Worm (Caenorhabditis elegans): ENCODE results near the gene Y14H12A.2.
A peak's percentile ranks its signal among the peaks of the same experiment; 100 is the strongest.

Gene Y14H12A.2

ce11 chrII:3975942-3976341 is 13.5 kb downstream of the Y14H12A.2 start, which contains the start of gene dos-2:
TSS of gene dos-2 (plus strand) at chrII:3976242.
- TF ChIP-seq eyg-1 (tag; optimal IDR thresholded peaks at IDR 0.05) = no peak
- no peak for TF ChIP-seq pax-1 (tag; optimal IDR thresholded peaks at IDR 0.05)
- TF ChIP-seq lim-6 (tag; optimal IDR thresholded peaks at IDR 0.05) = no peak
- TF ChIP-seq rnt-1 (tag; optimal IDR thresholded peaks at IDR 0.05) = no peak
- TF ChIP-seq hlh-8 (tag; optimal IDR thresholded peaks at IDR 0.05) = no peak
- no peak for TF ChIP-seq dmd-4 (tag; optimal IDR thresholded peaks at IDR 0.05; ENCODE audit: borderline replicate concordance)

ce11 chrII:3974953-3975352 is 14.5 kb downstream of the Y14H12A.2 start, which contains the start of gene cank-26:
TSS of gene cank-26 (minus strand) at chrII:3975065.
- TF ChIP-seq unc-42 (tag; optimal IDR thresholded peaks at IDR 0.05) (peak; percentile 58), fkh-6 (tag; optimal IDR thresholded peaks at IDR 0.05) (no peak), Y22D7AL.16 (tag; optimal IDR thresholded peaks at IDR 0.05) (no peak), ceh-31 (tag; optimal IDR thresholded peaks at IDR 0.05) (peak; percentile 52), syd-9 (tag; optimal IDR thresholded peaks at IDR 0.05) (no peak), ama-1 (optimal IDR thresholded peaks at IDR 0.05) (no peak), ahr-1 (tag; optimal IDR thresholded peaks at IDR 0.05) (no peak), sox-2 (GFP tag; IDR thresholded peaks at IDR 0.05) (no peak)

ce11 chrII:3972153-3972552 is 17.3 kb downstream of the Y14H12A.2 start, which contains the start of gene K10G6.9:
TSS of gene K10G6.9 (plus strand) at chrII:3972262.
- TF ChIP-seq ceh-14 (tag; optimal IDR thresholded peaks at IDR 0.05) (no peak), unc-86 (tag; optimal IDR thresholded peaks at IDR 0.05) (no peak), dmd-4 (tag; optimal IDR thresholded peaks at IDR 0.05; ENCODE audit: borderline replicate concordance) (no peak), pqm-1 (tag; optimal IDR thresholded peaks at IDR 0.05) (no peak)

DNA sequence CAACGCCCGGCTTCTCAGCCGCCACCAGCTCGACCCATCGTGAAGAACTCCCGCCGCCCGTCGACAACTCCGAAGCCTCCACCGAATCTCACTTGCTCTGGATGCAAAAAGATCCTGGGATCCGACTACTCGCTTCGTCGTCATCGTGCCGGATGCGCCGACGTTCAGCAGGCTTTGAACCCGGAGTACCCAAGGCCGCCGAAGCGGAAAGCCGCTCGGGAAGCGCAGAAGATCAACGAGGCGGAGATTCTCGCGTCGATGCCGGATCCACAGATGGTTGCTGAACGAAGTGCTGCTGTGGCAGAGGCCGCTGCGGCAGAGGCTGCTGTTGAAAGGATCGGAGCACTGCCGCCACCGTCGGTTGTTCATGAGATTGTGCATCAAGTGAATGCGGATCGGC is 20.7 kb downstream of the Y14H12A.2 start:
- no peak for TF ChIP-seq C38D4.7 (GFP tag; optimal IDR thresholded peaks at IDR 0.05)
- TF ChIP-seq sox-2 (GFP tag; IDR thresholded peaks at IDR 0.05) = no peak
- TF ChIP-seq elt-2 (tag; optimal IDR thresholded peaks at IDR 0.05) = no peak
- TF ChIP-seq gmeb-2 (tag; optimal IDR thresholded peaks at IDR 0.05) = no peak
- TF ChIP-seq odd-2 (tag; optimal IDR thresholded peaks at IDR 0.05) = no peak
- no peak for TF ChIP-seq ttx-3 (tag; optimal IDR thresholded peaks at IDR 0.05)
- TF ChIP-seq lim-6 (tag; optimal IDR thresholded peaks at IDR 0.05) = no peak
- TF ChIP-seq sox-4 (tag; optimal IDR thresholded peaks at IDR 0.05) = no peak
- TF ChIP-seq pha-2 (tag; optimal IDR thresholded peaks at IDR 0.05) = no peak

- peak; percentile 34 for TF ChIP-seq mec-3 (tag; optimal IDR thresholded peaks at IDR 0.05; ENCODE audit: borderline replicate concordance)
- no peak for TF ChIP-seq tbx-2 (tag; optimal IDR thresholded peaks at IDR 0.05)
- no peak for TF ChIP-seq Y22D7AL.16 (tag; optimal IDR thresholded peaks at IDR 0.05)
Measured at ce11 chrII:3968070-3968469, 21.4 kb downstream of the Y14H12A.2 start.

ce11 chrII:3967061-3967460 is 22.4 kb downstream of the Y14H12A.2 start:
- TF ChIP-seq pha-2 (tag; optimal IDR thresholded peaks at IDR 0.05) (no peak), T23F11.4 (GFP tag; optimal IDR thresholded peaks at IDR 0.05) (no peak), ceh-9 (tag; optimal IDR thresholded peaks at IDR 0.05) (no peak), eyg-1 (tag; optimal IDR thresholded peaks at IDR 0.05) (no peak), tbx-7 (tag; optimal IDR thresholded peaks at IDR 0.05) (no peak), ceh-34 (tag; optimal IDR thresholded peaks at IDR 0.05) (no peak), pha-4 (tag; optimal IDR thresholded peaks at IDR 0.05) (no peak), pqm-1 (tag; optimal IDR thresholded peaks at IDR 0.05) (no peak), lim-6 (tag; optimal IDR thresholded peaks at IDR 0.05) (no peak), nhr-232 (tag; optimal IDR thresholded peaks at IDR 0.05) (no peak), ceh-22 (tag; optimal IDR thresholded peaks at IDR 0.05) (no peak), zip-5 (tag; optimal IDR thresholded peaks at IDR 0.05) (no peak), hlh-30 (tag; optimal IDR thresholded peaks at IDR 0.05; ENCODE audit: insufficient read depth) (no peak), ceh-18 (tag; optimal IDR thresholded peaks at IDR 0.05) (no peak), ceh-19 (GFP tag; optimal IDR thresholded peaks at IDR 0.05) (no peak), ceh-30 (tag; optimal IDR thresholded peaks at IDR 0.05) (no peak), syd-9 (tag; optimal IDR thresholded peaks at IDR 0.05) (no peak)
